Worm (Caenorhabditis elegans) whole organism, young adult: ENCODE data around the gene C56A3.6.
A peak's percentile ranks its signal among the peaks of the same experiment; 100 is the strongest.

ENCODE experiments used
- F23B12.7 ChIP-seq: sonication (generic microtip); optimal IDR thresholded peaks from 2 replicates; lab custom pipeline; 2017; ENCODE audit warnings: missing genetic modification characterization, mild to moderate bottlenecking, missing compliant biosample characterization, antibody characterized with exemption, moderate library complexity; ENCODE audit not compliant: insufficient read depth
- F33H1.4 ChIP-seq: fragments of 200-800 bp; sonication (Bioruptor generic); IDR thresholded peaks from 2 replicates; pipeline ENCODE4 v1.3.6; 2022; ENCODE audit warnings: missing genetic modification reagents, missing genetic modification characterization, missing compliant biosample characterization
- F39B2.1 ChIP-seq: fragments of 200-800 bp; sonication (Bioruptor generic); IDR thresholded peaks from 2 replicates; pipeline ENCODE4 v1.3.6; 2022; ENCODE audit warnings: missing genetic modification reagents, missing genetic modification characterization, missing compliant biosample characterization
- K12H6.12 ChIP-seq: fragments of 200-800 bp; sonication (Bioruptor generic); optimal IDR thresholded peaks from 2 replicates; lab custom pipeline; 2018; ENCODE audit warnings: mild to moderate bottlenecking, missing genetic modification characterization, missing compliant biosample characterization
- Y53G8AR.9 ChIP-seq: fragments of 200-800 bp; sonication (Bioruptor generic); conservative IDR thresholded peaks from 2 replicates; pipeline ENCODE4 v1.3.6; 2022; ENCODE audit warnings: missing genetic modification reagents, missing genetic modification characterization, missing compliant biosample characterization
- Y79H2A.3 ChIP-seq: fragments of 200-800 bp; sonication (Bioruptor generic); conservative IDR thresholded peaks from 2 replicates; pipeline ENCODE4 v1.3.6; 2022; ENCODE audit warnings: missing genetic modification reagents, missing genetic modification characterization, missing compliant biosample characterization
- Y95B8A.8 ChIP-seq: fragments of 200-800 bp; sonication (Bioruptor generic); IDR thresholded peaks from 2 replicates; pipeline ENCODE4 v1.3.6; 2022; ENCODE audit warnings: missing genetic modification reagents, missing genetic modification characterization, missing compliant biosample characterization
- ZK185.1 ChIP-seq: sonication (generic microtip); optimal IDR thresholded peaks from 2 replicates; lab custom pipeline; 2016; ENCODE audit warnings: mild to moderate bottlenecking, missing genetic modification characterization, missing compliant biosample characterization; ENCODE audit not compliant: poor library complexity, severe bottlenecking
- ama-1 ChIP-seq, 3 experiments: fragments of 150-350 bp in 1 of 3; sonication (generic microtip) in 2 of 3; optimal IDR thresholded peaks; 2 replicates each; lab custom pipeline; 2014 to 2018; ENCODE audit warnings: missing biosample characterization in 2 of 3, missing genetic modification characterization in 2 of 3, missing genetic modification reagents in 2 of 3
- aptf-3 ChIP-seq: fragments of 200-800 bp; sonication (Bioruptor generic); IDR thresholded peaks from 2 replicates; pipeline ENCODE4 v1.3.6; 2022; ENCODE audit warnings: missing genetic modification characterization, missing compliant biosample characterization
- athp-1 ChIP-seq: sonication (generic microtip); optimal IDR thresholded peaks from 2 replicates; lab custom pipeline; 2017; ENCODE audit warnings: mild to moderate bottlenecking, missing genetic modification characterization, missing compliant biosample characterization
- attf-5 ChIP-seq: fragments of 200-800 bp; sonication (Bioruptor generic); optimal IDR thresholded peaks from 2 replicates; lab custom pipeline; 2018; ENCODE audit warnings: mild to moderate bottlenecking, missing genetic modification characterization, missing compliant biosample characterization
- bed-2 ChIP-seq: fragments of 200-800 bp; sonication (Bioruptor generic); IDR thresholded peaks from 2 replicates; pipeline ENCODE4 v1.3.6; 2022; ENCODE audit warnings: missing genetic modification reagents, missing genetic modification characterization, missing compliant biosample characterization
- ccch-3 ChIP-seq: fragments of 200-800 bp; sonication (Bioruptor generic); optimal IDR thresholded peaks from 2 replicates; lab custom pipeline; 2018; ENCODE audit warnings: mild to moderate bottlenecking, missing genetic modification characterization, missing compliant biosample characterization
- ceh-100 ChIP-seq: fragments of 200-800 bp; sonication (Bioruptor generic); IDR thresholded peaks from 2 replicates; pipeline ENCODE4 v1.3.6; 2022; ENCODE audit warnings: missing genetic modification reagents, missing genetic modification characterization, missing compliant biosample characterization
- ceh-79 ChIP-seq: sonication (generic microtip); optimal IDR thresholded peaks from 2 replicates; lab custom pipeline; 2017; ENCODE audit warnings: mild to moderate bottlenecking, missing genetic modification characterization, missing compliant biosample characterization
- dox-1 ChIP-seq: fragments of 200-800 bp; sonication (Bioruptor generic); IDR thresholded peaks from 2 replicates; pipeline ENCODE4 v1.3.6; 2022; ENCODE audit warnings: missing genetic modification reagents, missing genetic modification characterization, missing compliant biosample characterization
- egl-44 ChIP-seq: fragments of 200-800 bp; sonication (Bioruptor generic); IDR thresholded peaks from 2 replicates; pipeline ENCODE4 v1.3.6; 2022; ENCODE audit warnings: missing genetic modification reagents, missing genetic modification characterization, missing compliant biosample characterization
- egrh-3 ChIP-seq: fragments of 200-800 bp; sonication (Bioruptor generic); IDR thresholded peaks from 2 replicates; pipeline ENCODE4 v1.3.6; 2022; ENCODE audit warnings: missing genetic modification reagents, missing genetic modification characterization, missing compliant biosample characterization
- gei-17 ChIP-seq: fragments of 200-800 bp; sonication (Bioruptor generic); optimal IDR thresholded peaks from 2 replicates; lab custom pipeline; 2018; ENCODE audit warnings: mild to moderate bottlenecking, missing genetic modification characterization, missing compliant biosample characterization
- hlh-26 ChIP-seq: fragments of 200-800 bp; sonication (Bioruptor generic); conservative IDR thresholded peaks from 2 replicates; pipeline ENCODE4 v1.3.6; 2022; ENCODE audit warnings: missing genetic modification reagents, missing genetic modification characterization, missing compliant biosample characterization
- hmg-1.2 ChIP-seq: fragments of 200-800 bp; sonication (Bioruptor generic); IDR thresholded peaks from 2 replicates; pipeline ENCODE4 v1.3.6; 2022; ENCODE audit warnings: missing genetic modification reagents, missing genetic modification characterization, missing compliant biosample characterization
- lag-1 ChIP-seq: fragments of 200-800 bp; sonication (Bioruptor generic); IDR thresholded peaks from 2 replicates; pipeline ENCODE4 v1.3.6; 2022; ENCODE audit warnings: missing genetic modification reagents, missing genetic modification characterization, missing compliant biosample characterization
- let-526 ChIP-seq: fragments of 200-800 bp; sonication (Bioruptor generic); IDR thresholded peaks from 2 replicates; pipeline ENCODE4 v1.3.6; 2022; ENCODE audit warnings: missing genetic modification reagents, missing genetic modification characterization, missing compliant biosample characterization
- let-607 ChIP-seq, 2 experiments: fragments of 200-800 bp in 1 of 2; sonication (Bioruptor generic) in 1 of 2; sonication (generic microtip) in 1 of 2; optimal IDR thresholded peaks; 2 replicates each; lab custom pipeline; 2016 to 2018; ENCODE audit warnings: mild to moderate bottlenecking in 2 of 2, missing compliant biosample characterization in 2 of 2, missing genetic modification characterization in 2 of 2, moderate library complexity in 2 of 2, missing genotype in 1 of 2
- lin-26 ChIP-seq: fragments of 200-800 bp; sonication (Bioruptor generic); IDR thresholded peaks from 2 replicates; pipeline ENCODE4 v1.3.6; 2022; ENCODE audit warnings: missing genetic modification reagents, missing genetic modification characterization, missing compliant biosample characterization
- lin-35 ChIP-seq, 3 experiments: fragments of 150-350 bp in 2 of 3; sonication (generic microtip) in 1 of 3; optimal IDR thresholded peaks; 2 replicates each; lab custom pipeline; 2014 to 2018; ENCODE audit warnings: missing biosample characterization in 3 of 3, missing genetic modification characterization in 3 of 3, missing genetic modification reagents in 3 of 3
- lir-1 ChIP-seq: fragments of 200-800 bp; sonication (Bioruptor generic); conservative IDR thresholded peaks from 2 replicates; pipeline ENCODE4 v1.3.6; 2022; ENCODE audit warnings: missing genetic modification reagents, missing genetic modification characterization, missing compliant biosample characterization
- madf-10 ChIP-seq: sonication (generic microtip); optimal IDR thresholded peaks from 2 replicates; lab custom pipeline; 2016; ENCODE audit warnings: mild to moderate bottlenecking, missing genetic modification characterization, missing compliant biosample characterization
- madf-6 ChIP-seq: fragments of 200-800 bp; sonication (Bioruptor generic); IDR thresholded peaks from 2 replicates; pipeline ENCODE4 v1.3.6; 2022; ENCODE audit warnings: missing genetic modification reagents, missing genetic modification characterization, missing compliant biosample characterization
- nhr-120 ChIP-seq: fragments of 200-800 bp; sonication (Bioruptor generic); IDR thresholded peaks from 2 replicates; pipeline ENCODE4 v1.3.6; 2022; ENCODE audit warnings: missing genetic modification characterization, missing compliant biosample characterization
- pha-4 ChIP-seq: fragments of 150-350 bp; sonication (generic microtip); optimal IDR thresholded peaks from 2 replicates; lab custom pipeline; 2014; ENCODE audit warnings: missing biosample characterization, missing genetic modification reagents, missing genetic modification characterization
- rcor-1 ChIP-seq: fragments of 200-800 bp; sonication (Bioruptor generic); IDR thresholded peaks from 2 replicates; pipeline ENCODE4 v1.3.6; 2022; ENCODE audit warnings: missing genetic modification reagents, missing genetic modification characterization, missing compliant biosample characterization
- rec-8 ChIP-seq, 2 experiments: sonication (generic microtip); optimal IDR thresholded peaks; 2 replicates each; lab custom pipeline; 2016; ENCODE audit warnings: mild to moderate bottlenecking in 2 of 2, missing genetic modification characterization in 2 of 2, missing genetic modification reagents in 2 of 2, missing genotype in 2 of 2, missing biosample characterization in 1 of 2, missing compliant biosample characterization in 1 of 2, moderate library complexity in 1 of 2
- snpc-1.1 ChIP-seq: sonication (generic microtip); optimal IDR thresholded peaks from 2 replicates; lab custom pipeline; 2017; ENCODE audit warnings: missing genetic modification characterization, mild to moderate bottlenecking, missing compliant biosample characterization, antibody characterized with exemption, moderate library complexity, missing genotype, missing genetic modification reagents; ENCODE audit not compliant: insufficient read depth
- snpc-3.4 ChIP-seq: sonication (generic microtip); optimal IDR thresholded peaks from 2 replicates; lab custom pipeline; 2017; ENCODE audit warnings: missing genetic modification characterization, mild to moderate bottlenecking, missing compliant biosample characterization, antibody characterized with exemption, moderate library complexity, missing genotype, missing genetic modification reagents
- somi-1 ChIP-seq: fragments of 200-800 bp; sonication (Bioruptor generic); optimal IDR thresholded peaks from 2 replicates; lab custom pipeline; 2018; ENCODE audit warnings: mild to moderate bottlenecking, missing genetic modification characterization, missing compliant biosample characterization
- sptf-2 ChIP-seq: fragments of 200-800 bp; sonication (Bioruptor generic); optimal IDR thresholded peaks from 2 replicates; lab custom pipeline; 2018; ENCODE audit warnings: mild to moderate bottlenecking, missing genetic modification characterization, missing compliant biosample characterization
- ztf-18 ChIP-seq: sonication (generic microtip); optimal IDR thresholded peaks from 2 replicates; lab custom pipeline; 2016; ENCODE audit warnings: missing genotype, mild to moderate bottlenecking, missing genetic modification characterization, missing compliant biosample characterization
- ztf-22 ChIP-seq: fragments of 200-800 bp; sonication (Bioruptor generic); optimal IDR thresholded peaks from 2 replicates; lab custom pipeline; 2018; ENCODE audit warnings: mild to moderate bottlenecking, missing genetic modification characterization, moderate library complexity, missing compliant biosample characterization
- ztf-25 ChIP-seq: fragments of 200-800 bp; sonication (Bioruptor generic); IDR thresholded peaks from 2 replicates; pipeline ENCODE4 v1.3.6; 2022; ENCODE audit warnings: missing genetic modification reagents, missing genetic modification characterization, missing compliant biosample characterization
- ztf-3 ChIP-seq: fragments of 200-800 bp; sonication (Bioruptor generic); optimal IDR thresholded peaks from 2 replicates; lab custom pipeline; 2018; ENCODE audit warnings: mild to moderate bottlenecking, missing genetic modification characterization, missing compliant biosample characterization
- ztf-6 ChIP-seq: fragments of 200-800 bp; sonication (Bioruptor generic); IDR thresholded peaks from 2 replicates; pipeline ENCODE4 v1.3.6; 2022; ENCODE audit warnings: missing genetic modification reagents, missing genetic modification characterization, missing compliant biosample characterization

The C56A3.6 gene

DNA sequence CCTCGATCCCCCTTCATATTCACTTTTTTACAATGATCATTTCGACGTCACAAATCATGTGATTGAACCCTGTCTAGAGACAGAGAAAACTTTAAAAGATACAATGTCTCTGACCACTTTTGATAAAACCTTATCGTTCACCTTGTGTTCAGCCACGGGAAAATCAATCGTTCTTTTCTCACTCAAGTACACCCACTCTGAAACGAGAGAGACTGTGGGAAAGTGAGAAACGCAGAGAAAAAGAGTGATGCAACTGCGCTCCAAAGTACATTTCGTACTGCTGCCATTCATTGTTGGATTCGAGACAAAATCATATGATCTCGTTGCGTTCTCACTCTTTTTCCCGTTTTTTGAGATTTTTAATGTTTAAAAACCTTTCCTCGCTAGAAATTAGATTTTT, 9.0 kb upstream of the C56A3.6 start (continued):
- TF ChIP-seq madf-6 (GFP tag; lab: Robert Waterston, UW) (peak; percentile 42; the same call in 1 of the 2 replicates), dox-1 (GFP tag; lab: Robert Waterston, UW) (peak; percentile 83), hmg-1.2 (peak; percentile 99), egl-44 (GFP tag; lab: Robert Waterston, UW) (peak; percentile 85), ZK185.1 (tag; lab: Kevin White, UChicago) (peak; percentile 70), somi-1 (GFP tag; lab: Kevin White, UChicago) (peak; percentile 82), rec-8 (tag; optimal IDR thresholded peaks at IDR 0.05; lab: Kevin White, UChicago) (no peak), ceh-79 (tag; lab: Kevin White, UChicago) (no peak), nhr-120 (GFP tag; lab: Robert Waterston, UW) (no peak), ceh-100 (GFP tag; lab: Robert Waterston, UW) (0 out of 2 replicates have a peak, but pooled peaks have one; percentile 22), let-607 (tag; optimal IDR thresholded peaks at IDR 0.05; lab: Kevin White, UChicago) (peak in 1 of 2 experiments; percentile 83), ztf-18 (peak; percentile 56), gei-17 (GFP tag; lab: Kevin White, UChicago) (peak; percentile 34), F23B12.7 (tag; lab: Kevin White, UChicago) (peak; percentile 13), madf-10 (tag; lab: Kevin White, UChicago) (peak; percentile 74), F33H1.4 (peak; percentile 22; the same call in 1 of the 2 replicates), ztf-25 (GFP tag; lab: Robert Waterston, UW) (no peak), hlh-26 (GFP tag; lab: Robert Waterston, UW) (no peak), ztf-6 (GFP tag; lab: Robert Waterston, UW) (0 out of 2 replicates have a peak, but pooled peaks have one; percentile 20), K12H6.12 (tag; lab: Kevin White, UChicago) (peak; percentile 34), attf-5 (GFP tag; lab: Kevin White, UChicago) (peak; percentile 92), lin-35 (GFP tag; optimal IDR thresholded peaks at IDR 0.05; lab: Kevin White, UChicago) (peak in 1 of 3 experiments; percentile 35), ama-1 (optimal IDR thresholded peaks at IDR 0.05; lab: Kevin White, UChicago) (peak; percentile 18), ama-1 (GFP tag; optimal IDR thresholded peaks at IDR 0.05; lab: Kevin White, UChicago) (no peak), lir-1 (GFP tag; lab: Robert Waterston, UW) (peak; percentile 57; the same call in 1 of the 2 replicates), pha-4 (tag; lab: Kevin White, UChicago) (peak; percentile 18), ztf-22 (GFP tag; lab: Kevin White, UChicago) (peak; percentile 5), let-526 (peak; percentile 71), athp-1 (tag; lab: Kevin White, UChicago) (peak; percentile 86), Y95B8A.8 (GFP tag; lab: Robert Waterston, UW) (peak; percentile 38; the same call in 1 of the 2 replicates), aptf-3 (no peak), lag-1 (GFP tag; lab: Robert Waterston, UW) (no peak), sptf-2 (GFP tag; lab: Kevin White, UChicago) (no peak), snpc-1.1 (tag; lab: Kevin White, UChicago) (no peak), Y79H2A.3 (GFP tag; lab: Robert Waterston, UW) (no peak), F39B2.1 (GFP tag; lab: Robert Waterston, UW) (no peak)

DNA sequence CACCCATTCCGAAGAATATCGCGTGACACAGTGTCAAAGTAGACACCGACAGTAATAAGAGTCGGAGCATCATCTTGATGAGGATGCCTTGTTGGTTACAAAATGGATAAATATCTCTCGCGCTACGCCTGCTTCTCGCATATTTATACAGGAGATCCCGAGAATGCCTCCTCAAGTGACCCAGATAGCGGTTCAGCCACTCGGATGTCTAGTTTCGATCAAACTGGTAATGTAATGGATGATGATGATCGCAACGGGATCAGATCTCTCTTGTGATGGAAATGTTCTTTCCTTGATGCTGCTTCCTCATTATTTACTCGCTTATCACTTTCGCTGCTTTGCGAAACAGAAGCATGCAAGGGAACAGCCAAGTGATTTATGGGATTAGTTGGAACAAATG, 7.6 kb upstream of the C56A3.6 start, which contains the start of gene grl-17:
grl-17 (minus strand) TSS at position 101 of the 400 bp plus-strand sequence.
- TF ChIP-seq rcor-1 (GFP tag; lab: Robert Waterston, UW) (no peak), Y53G8AR.9 (GFP tag; lab: Robert Waterston, UW) (no peak), dox-1 (GFP tag; lab: Robert Waterston, UW) (no peak), lin-26 (GFP tag; lab: Robert Waterston, UW) (no peak), ztf-3 (GFP tag; lab: Kevin White, UChicago) (no peak), Y95B8A.8 (GFP tag; lab: Robert Waterston, UW) (no peak), madf-6 (GFP tag; lab: Robert Waterston, UW) (no peak), bed-2 (GFP tag; lab: Robert Waterston, UW) (no peak), egrh-3 (no peak), pha-4 (tag; lab: Kevin White, UChicago) (no peak), ccch-3 (GFP tag; lab: Kevin White, UChicago) (no peak), snpc-3.4 (tag; lab: Kevin White, UChicago) (no peak)
